Worm (Caenorhabditis elegans) whole organism, L3 larva: Measurements from ENCODE around the gene pho-7.

ENCODE experiments used
- ZK546.5 ChIP-seq: sonication (generic microtip); optimal IDR thresholded peaks from 2 replicates; lab custom pipeline; 2017; ENCODE audit warnings: missing biosample characterization, missing genetic modification characterization
- ama-1 ChIP-seq: fragments of 150-350 bp; optimal IDR thresholded peaks from 2 replicates; lab custom pipeline; 2018
- ceh-16 ChIP-seq: sonication (generic microtip); optimal IDR thresholded peaks from 2 replicates; lab custom pipeline; 2017; ENCODE audit warnings: missing biosample characterization, missing genetic modification characterization
- ceh-28 ChIP-seq: fragments of 150-350 bp; optimal IDR thresholded peaks from 2 replicates; lab custom pipeline; 2014; ENCODE audit warnings: missing biosample characterization, missing genetic modification reagents, missing genetic modification characterization
- ceh-82 ChIP-seq: fragments of 150-350 bp; optimal IDR thresholded peaks from 2 replicates; lab custom pipeline; 2014; ENCODE audit warnings: missing biosample characterization, missing genetic modification characterization
- ceh-9 ChIP-seq: sonication (generic microtip); optimal IDR thresholded peaks from 2 replicates; lab custom pipeline; 2018; ENCODE audit warnings: missing biosample characterization, missing genetic modification characterization
- daf-12 ChIP-seq: fragments of 150-350 bp; optimal IDR thresholded peaks from 2 replicates; lab custom pipeline; 2014; ENCODE audit warnings: missing biosample characterization, missing genetic modification reagents, missing genetic modification characterization
- egl-27 ChIP-seq: sonication (generic microtip); optimal IDR thresholded peaks from 4 replicates; lab custom pipeline; 2017; ENCODE audit warnings: missing biosample characterization, missing genetic modification reagents, missing genetic modification characterization
- egl-5 ChIP-seq: fragments of 150-350 bp; optimal IDR thresholded peaks from 2 replicates; lab custom pipeline; 2017; ENCODE audit warnings: missing biosample characterization, missing genetic modification reagents, missing genetic modification characterization, inconsistent platforms
- elt-1 ChIP-seq: fragments of 150-350 bp; optimal IDR thresholded peaks from 2 replicates; lab custom pipeline; 2014; ENCODE audit warnings: missing biosample characterization, missing genetic modification characterization
- elt-2 ChIP-seq: sonication (generic microtip); optimal IDR thresholded peaks from 2 replicates; lab custom pipeline; 2016; ENCODE audit warnings: missing genetic modification reagents, mild to moderate bottlenecking, missing genetic modification characterization, missing compliant biosample characterization
- eor-1 ChIP-seq, 2 experiments: fragments of 150-350 bp; optimal IDR thresholded peaks; 2 replicates each; lab custom pipeline; 2014 to 2018; ENCODE audit warnings: missing biosample characterization in 2 of 2, missing genetic modification characterization in 2 of 2
- fkh-10 ChIP-seq: sonication (generic microtip); optimal IDR thresholded peaks from 2 replicates; lab custom pipeline; 2017; ENCODE audit warnings: missing biosample characterization, missing genetic modification reagents, missing genetic modification characterization
- fkh-2 ChIP-seq: fragments of 150-350 bp; optimal IDR thresholded peaks from 2 replicates; lab custom pipeline; 2014; ENCODE audit warnings: missing biosample characterization, missing genetic modification reagents, missing genetic modification characterization
- hmg-11 ChIP-seq: sonication (generic microtip); optimal IDR thresholded peaks from 2 replicates; lab custom pipeline; 2016; ENCODE audit warnings: missing genetic modification characterization, missing compliant biosample characterization
- jun-1 ChIP-seq: fragments of 150-350 bp; optimal IDR thresholded peaks from 2 replicates; lab custom pipeline; 2014; ENCODE audit warnings: missing biosample characterization, missing genetic modification reagents, missing genetic modification characterization
- lsy-12 ChIP-seq: sonication (generic microtip); optimal IDR thresholded peaks from 2 replicates; lab custom pipeline; 2016; ENCODE audit warnings: mild to moderate bottlenecking, missing genetic modification characterization, missing compliant biosample characterization
- mml-1 ChIP-seq: fragments of 150-350 bp; sonication (generic microtip); optimal IDR thresholded peaks from 3 replicates; lab custom pipeline; 2014; ENCODE audit warnings: missing biosample characterization, missing genetic modification characterization
- nfya-1 ChIP-seq: sonication (generic microtip); optimal IDR thresholded peaks from 2 replicates; lab custom pipeline; 2017; ENCODE audit warnings: missing genetic modification characterization, mild to moderate bottlenecking, missing compliant biosample characterization, antibody characterized with exemption, moderate library complexity; ENCODE audit not compliant: insufficient read depth
- nhr-11 ChIP-seq: fragments of 150-350 bp; optimal IDR thresholded peaks from 2 replicates; lab custom pipeline; 2014; ENCODE audit warnings: missing biosample characterization, missing genetic modification characterization
- nhr-12 ChIP-seq: fragments of 150-350 bp; optimal IDR thresholded peaks from 2 replicates; lab custom pipeline; 2014; ENCODE audit warnings: missing biosample characterization, missing genetic modification characterization
- nhr-23 ChIP-seq: fragments of 150-350 bp; optimal IDR thresholded peaks from 2 replicates; lab custom pipeline; 2014; ENCODE audit warnings: missing biosample characterization, missing genetic modification reagents, missing genetic modification characterization
- nhr-237 ChIP-seq: fragments of 150-350 bp; optimal IDR thresholded peaks from 2 replicates; lab custom pipeline; 2014; ENCODE audit warnings: missing biosample characterization, missing genetic modification characterization
- nhr-25 ChIP-seq: sonication (generic microtip); optimal IDR thresholded peaks from 2 replicates; lab custom pipeline; 2017; ENCODE audit warnings: missing biosample characterization, missing genetic modification characterization
- nhr-28 ChIP-seq: fragments of 150-350 bp; optimal IDR thresholded peaks from 2 replicates; lab custom pipeline; 2014; ENCODE audit warnings: missing biosample characterization, missing genetic modification characterization
- nhr-43 ChIP-seq: sonication (generic microtip); optimal IDR thresholded peaks from 2 replicates; lab custom pipeline; 2016; ENCODE audit warnings: mild to moderate bottlenecking, missing genetic modification characterization, missing compliant biosample characterization; ENCODE audit not compliant: poor library complexity, severe bottlenecking
- nhr-77 ChIP-seq: fragments of 150-350 bp; optimal IDR thresholded peaks from 2 replicates; lab custom pipeline; 2014; ENCODE audit warnings: missing biosample characterization, missing genetic modification characterization
- skn-1 ChIP-seq: fragments of 150-350 bp; optimal IDR thresholded peaks from 2 replicates; lab custom pipeline; 2014; ENCODE audit warnings: missing biosample characterization, missing genetic modification characterization
- tbx-2 ChIP-seq: sonication (generic microtip); optimal IDR thresholded peaks from 2 replicates; lab custom pipeline; 2016; ENCODE audit warnings: mild to moderate bottlenecking, missing genetic modification characterization, missing compliant biosample characterization
- unc-39 ChIP-seq: sonication (generic microtip); optimal IDR thresholded peaks from 4 replicates; lab custom pipeline; 2017; ENCODE audit warnings: missing biosample characterization, missing genetic modification characterization
- zag-1 ChIP-seq: fragments of 150-350 bp; optimal IDR thresholded peaks from 2 replicates; lab custom pipeline; 2014; ENCODE audit warnings: missing biosample characterization, missing genetic modification characterization

The pho-7 gene

ce11 chrX:10913981-10914380 is 27.2 kb downstream of the pho-7 start, which contains the start of gene F47B10.9:
TSS of gene F47B10.9 (minus strand) at chrX:10914081.
- TF ChIP-seq nhr-237 (tag; lab: Kevin White, UChicago) (no peak), fkh-10 (GFP tag; lab: Kevin White, UChicago) (no peak), ceh-28 (tag; lab: Kevin White, UChicago) (no peak), tbx-2 (no peak), nhr-25 (tag; lab: Kevin White, UChicago) (no peak), ceh-16 (no peak), jun-1 (tag; lab: Kevin White, UChicago) (no peak), nhr-28 (no peak), elt-1 (no peak), daf-12 (tag; lab: Kevin White, UChicago) (no peak), nhr-12 (tag; lab: Kevin White, UChicago) (no peak), hmg-11 (tag; lab: Kevin White, UChicago) (no peak)

- TF ChIP-seq jun-1 (tag; lab: Kevin White, UChicago) = no peak
- TF ChIP-seq elt-2 (tag; lab: Kevin White, UChicago) = no peak
- no peak for TF ChIP-seq ceh-9 (tag; lab: Kevin White, UChicago)
- no peak for TF ChIP-seq skn-1 (tag; lab: Kevin White, UChicago)
- no peak for TF ChIP-seq daf-12 (tag; lab: Kevin White, UChicago)
- no peak for TF ChIP-seq nhr-11 (tag; lab: Kevin White, UChicago)
- no peak for TF ChIP-seq zag-1 (tag; lab: Kevin White, UChicago)
- no peak for TF ChIP-seq ama-1 (lab: Kevin White, UChicago)
- no peak for TF ChIP-seq elt-1
- no peak for TF ChIP-seq lsy-12
- no peak for TF ChIP-seq mml-1 (tag; lab: Kevin White, UChicago)
- no peak for TF ChIP-seq fkh-2 (tag; lab: Kevin White, UChicago)
- no peak for TF ChIP-seq unc-39 (tag; lab: Kevin White, UChicago)
- TF ChIP-seq, all 47 proteins: peak for 0
These were observed 30.4 kb downstream of the pho-7 start, which contains the start of gene F47B10.8 for ce11 chrX:10910716-10911115. TSS of gene F47B10.8 (minus strand) at chrX:10910816.

ce11 chrX:10909661-10910060 is 31.5 kb downstream of the pho-7 start:
- TF ChIP-seq nhr-237 (tag; lab: Kevin White, UChicago) (no peak), daf-12 (tag; lab: Kevin White, UChicago) (no peak), nhr-12 (tag; lab: Kevin White, UChicago) (no peak), egl-5 (tag; lab: Kevin White, UChicago) (peak; percentile 35), nhr-43 (tag; lab: Kevin White, UChicago) (no peak), tbx-2 (no peak), ceh-82 (tag; lab: Kevin White, UChicago) (no peak), nhr-28 (no peak), nhr-77 (tag; lab: Kevin White, UChicago) (no peak), nfya-1 (tag; lab: Kevin White, UChicago) (peak; percentile 30), ceh-9 (tag; lab: Kevin White, UChicago) (no peak)

DNA sequence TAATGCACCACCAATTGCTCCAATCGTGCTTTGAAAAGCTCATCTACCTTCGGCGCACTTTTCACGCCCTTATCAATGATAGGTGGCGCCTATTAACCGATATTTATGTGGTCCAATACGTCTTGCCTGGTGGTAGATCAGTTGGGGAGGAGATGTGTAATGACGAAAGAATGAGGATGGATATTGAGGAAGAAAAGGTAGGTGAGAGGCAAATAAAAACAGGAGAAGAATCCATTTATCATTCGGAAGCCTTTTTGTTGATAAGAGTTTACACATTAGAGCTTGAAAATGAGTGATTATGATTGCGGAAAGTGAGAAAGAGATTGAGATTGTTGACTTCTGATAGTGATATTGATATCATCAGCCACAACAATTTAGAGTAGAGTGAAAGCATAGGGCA is 33.7 kb downstream of the pho-7 start:
- TF ChIP-seq ama-1 (lab: Kevin White, UChicago) (no peak), tbx-2 (no peak), daf-12 (tag; lab: Kevin White, UChicago) (no peak), nhr-25 (tag; lab: Kevin White, UChicago) (no peak), ZK546.5 (tag; lab: Kevin White, UChicago) (no peak), eor-1 (tag; optimal IDR thresholded peaks at IDR 0.05; lab: Kevin White, UChicago) (no peak), egl-27 (tag; lab: Kevin White, UChicago) (no peak), egl-5 (tag; lab: Kevin White, UChicago) (peak; percentile 63)

ce11 chrX:10903416-10903815 is 37.7 kb downstream of the pho-7 start:
- TF ChIP-seq nhr-12 (tag; lab: Kevin White, UChicago) (no peak), ama-1 (lab: Kevin White, UChicago) (no peak), hmg-11 (tag; lab: Kevin White, UChicago) (no peak), nhr-23 (tag; lab: Kevin White, UChicago) (peak; percentile 16), elt-2 (tag; lab: Kevin White, UChicago) (peak; percentile 27)
